Worm (Caenorhabditis elegans) whole organism, mixed stage, embryonic: ENCODE data around the gene str-118.
A peak's percentile ranks its signal among the peaks of the same experiment; 100 is the strongest.

ENCODE experiments used
- M03D4.4 ChIP-seq: sonication (generic microtip); optimal IDR thresholded peaks from 2 replicates; lab custom pipeline; 2017; ENCODE audit warnings: mild to moderate bottlenecking, missing genetic modification characterization, missing compliant biosample characterization
- bed-3 ChIP-seq: fragments of 200-800 bp; sonication (Bioruptor generic); optimal IDR thresholded peaks from 3 replicates; lab custom pipeline; 2018; ENCODE audit warnings: mild to moderate bottlenecking, missing genetic modification characterization, moderate library complexity, missing compliant biosample characterization
- ceh-39 ChIP-seq: fragments of 150-350 bp; optimal IDR thresholded peaks from 2 replicates; lab custom pipeline; 2014; ENCODE audit warnings: missing biosample characterization, missing genetic modification characterization
- ceh-43 ChIP-seq: fragments of 200-800 bp; sonication (Bioruptor generic); optimal IDR thresholded peaks from 2 replicates; lab custom pipeline; 2018; ENCODE audit warnings: mild to moderate bottlenecking, missing genetic modification characterization, moderate library complexity, missing compliant biosample characterization
- ceh-83 ChIP-seq: fragments of 200-800 bp; sonication (Bioruptor generic); optimal IDR thresholded peaks from 2 replicates; lab custom pipeline; 2018; ENCODE audit warnings: mild to moderate bottlenecking, missing genetic modification characterization, missing compliant biosample characterization
- ces-1 ChIP-seq: fragments of 150-350 bp; optimal IDR thresholded peaks from 2 replicates; lab custom pipeline; 2014; ENCODE audit warnings: missing biosample characterization, missing genetic modification reagents, missing genetic modification characterization
- cnd-1 ChIP-seq: fragments of 200-800 bp; sonication (Bioruptor generic); optimal IDR thresholded peaks from 2 replicates; lab custom pipeline; 2018; ENCODE audit warnings: mild to moderate bottlenecking, missing genetic modification characterization, missing compliant biosample characterization
- elt-1 ChIP-seq: sonication (generic microtip); optimal IDR thresholded peaks from 2 replicates; lab custom pipeline; 2017; ENCODE audit warnings: missing genetic modification characterization, mild to moderate bottlenecking, missing compliant biosample characterization, antibody characterized with exemption, moderate library complexity, borderline replicate concordance; ENCODE audit not compliant: insufficient read depth
- elt-3 ChIP-seq: fragments of 150-350 bp; optimal IDR thresholded peaks from 2 replicates; lab custom pipeline; 2014; ENCODE audit warnings: missing biosample characterization, missing genetic modification characterization
- flh-1 ChIP-seq: fragments of 200-800 bp; sonication (Bioruptor generic); optimal IDR thresholded peaks from 2 replicates; lab custom pipeline; 2018; ENCODE audit warnings: mild to moderate bottlenecking, missing genetic modification characterization, moderate library complexity, missing compliant biosample characterization
- hlh-1 ChIP-seq: fragments of 150-350 bp; optimal IDR thresholded peaks from 2 replicates; lab custom pipeline; 2014; ENCODE audit warnings: missing biosample characterization, missing genetic modification reagents, missing genetic modification characterization
- lin-13 ChIP-seq: fragments of 150-350 bp; optimal IDR thresholded peaks from 2 replicates; lab custom pipeline; 2014; ENCODE audit warnings: missing biosample characterization, missing genetic modification characterization
- lin-32 ChIP-seq: fragments of 200-800 bp; sonication (Bioruptor generic); optimal IDR thresholded peaks from 2 replicates; lab custom pipeline; 2018; ENCODE audit warnings: mild to moderate bottlenecking, missing genetic modification characterization, missing compliant biosample characterization
- mep-1 ChIP-seq: fragments of 150-350 bp; optimal IDR thresholded peaks from 2 replicates; lab custom pipeline; 2017; ENCODE audit warnings: missing biosample characterization, missing genetic modification reagents, missing genetic modification characterization, inconsistent platforms
- mls-2 ChIP-seq: sonication (generic microtip); optimal IDR thresholded peaks from 2 replicates; lab custom pipeline; 2016; ENCODE audit warnings: mild to moderate bottlenecking, missing genetic modification characterization, moderate library complexity, missing compliant biosample characterization
- nhr-12 ChIP-seq: fragments of 150-350 bp; optimal IDR thresholded peaks from 2 replicates; lab custom pipeline; 2014; ENCODE audit warnings: missing biosample characterization, missing genetic modification characterization
- nhr-2 ChIP-seq: fragments of 150-350 bp; optimal IDR thresholded peaks from 2 replicates; lab custom pipeline; 2014; ENCODE audit warnings: missing biosample characterization, missing genetic modification characterization
- nhr-237 ChIP-seq: fragments of 150-350 bp; optimal IDR thresholded peaks from 2 replicates; lab custom pipeline; 2014; ENCODE audit warnings: missing biosample characterization, missing genetic modification characterization
- nhr-28 ChIP-seq: fragments of 150-350 bp; optimal IDR thresholded peaks from 2 replicates; lab custom pipeline; 2014; ENCODE audit warnings: missing biosample characterization, missing genetic modification characterization
- nhr-76 ChIP-seq: sonication (generic microtip); optimal IDR thresholded peaks from 2 replicates; lab custom pipeline; 2017; ENCODE audit warnings: missing biosample characterization, missing genetic modification characterization
- pha-4 ChIP-seq: fragments of 150-350 bp; optimal IDR thresholded peaks from 2 replicates; lab custom pipeline; 2018; ENCODE audit warnings: missing biosample characterization, missing genetic modification reagents, missing genetic modification characterization
- snpc-4 ChIP-seq: fragments of 150-350 bp; optimal IDR thresholded peaks from 2 replicates; lab custom pipeline; 2014; ENCODE audit warnings: missing biosample characterization, missing genetic modification characterization
- sptf-1 ChIP-seq: sonication (generic microtip); optimal IDR thresholded peaks from 2 replicates; lab custom pipeline; 2017; ENCODE audit warnings: mild to moderate bottlenecking, missing genetic modification characterization, moderate library complexity, missing compliant biosample characterization
- tbx-8 ChIP-seq: fragments of 200-800 bp; sonication (Bioruptor generic); optimal IDR thresholded peaks from 2 replicates; lab custom pipeline; 2018; ENCODE audit warnings: mild to moderate bottlenecking, missing genetic modification characterization, moderate library complexity, missing compliant biosample characterization
- unc-120 ChIP-seq: sonication (generic microtip); optimal IDR thresholded peaks from 2 replicates; lab custom pipeline; 2017; ENCODE audit warnings: missing genetic modification characterization, missing compliant biosample characterization; ENCODE audit not compliant: poor library complexity, severe bottlenecking
- unc-39 ChIP-seq: fragments of 150-350 bp; optimal IDR thresholded peaks from 2 replicates; lab custom pipeline; 2014; ENCODE audit warnings: missing biosample characterization, missing genetic modification characterization
- unc-62 ChIP-seq: fragments of 150-350 bp; optimal IDR thresholded peaks from 2 replicates; lab custom pipeline; 2014; ENCODE audit warnings: missing biosample characterization, missing genetic modification reagents, missing genetic modification characterization
- ztf-11 ChIP-seq: fragments of 150-350 bp; optimal IDR thresholded peaks from 2 replicates; lab custom pipeline; 2014; ENCODE audit warnings: missing biosample characterization, missing genetic modification characterization

The str-118 gene

DNA sequence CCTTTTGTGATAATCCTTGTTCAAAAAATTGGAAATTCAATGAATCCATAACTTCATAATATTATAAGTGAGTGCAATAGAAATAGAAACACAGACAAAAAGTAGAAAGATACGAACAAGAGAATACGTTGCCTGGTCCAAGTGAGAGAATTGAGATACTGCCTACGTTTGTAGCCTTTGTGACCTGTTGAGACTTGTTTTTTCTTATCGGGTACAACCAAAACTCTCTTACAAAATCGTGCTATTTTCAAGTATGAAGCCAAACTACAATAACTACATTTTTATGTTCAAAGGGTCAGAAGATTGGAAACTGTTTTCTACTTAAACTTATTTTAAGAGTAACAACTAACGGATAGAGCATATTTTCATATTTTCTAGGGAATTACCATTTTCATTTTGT is 29.7 kb downstream of the str-118 start, which contains the start of gene nhr-205:
TSS of gene nhr-205 (minus strand) at position 141 of the 400 bp plus-strand sequence.
- TF ChIP-seq lin-32 (GFP tag; lab: Kevin White, UChicago) (no peak), nhr-76 (tag; lab: Kevin White, UChicago) (no peak), snpc-4 (tag; lab: Kevin White, UChicago) (no peak), mls-2 (no peak)

DNA sequence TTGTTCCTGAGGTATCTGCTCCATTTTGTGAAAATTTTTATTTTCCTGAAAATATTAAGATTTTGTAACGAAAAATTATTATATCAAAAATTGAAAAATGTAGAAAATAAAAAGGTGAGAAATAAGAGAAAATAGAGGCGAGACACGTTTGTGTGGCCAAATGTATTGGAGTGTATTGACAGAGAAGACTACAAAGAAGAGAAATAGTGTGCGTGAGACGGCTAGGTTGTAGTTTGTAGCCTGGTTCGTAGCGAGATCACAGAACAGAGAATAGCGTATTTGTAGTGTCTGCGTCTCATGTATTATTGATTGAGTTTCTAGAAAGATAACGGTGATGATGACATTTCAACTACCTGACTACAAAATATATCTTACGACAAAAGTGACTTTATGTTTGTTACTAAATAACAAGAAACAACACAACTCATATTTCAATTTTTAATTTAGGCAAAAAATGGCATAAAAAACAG is 32.1 kb downstream of the str-118 start, which contains the start of gene nhr-12:
TSS of gene nhr-12 (minus strand) at position 51 of the 470 bp plus-strand sequence.
- TF ChIP-seq ces-1 (no peak), unc-120 (tag; lab: Kevin White, UChicago) (no peak), nhr-12 (no peak), snpc-4 (tag; lab: Kevin White, UChicago) (no peak), elt-3 (tag; lab: Kevin White, UChicago) (no peak), bed-3 (no peak), sptf-1 (tag; lab: Kevin White, UChicago) (no peak), elt-1 (tag; lab: Kevin White, UChicago) (no peak), pha-4 (no peak), nhr-28 (tag; lab: Kevin White, UChicago) (peak; percentile 50), hlh-1 (tag; lab: Kevin White, UChicago) (no peak), mep-1 (tag; lab: Kevin White, UChicago) (peak; percentile 13), cnd-1 (no peak), ztf-11 (tag; lab: Kevin White, UChicago) (no peak), flh-1 (GFP tag; lab: Kevin White, UChicago) (no peak), nhr-237 (tag; lab: Kevin White, UChicago) (no peak), ceh-43 (GFP tag; lab: Kevin White, UChicago) (no peak)

ce11 chrV:10084864-10085263 is 32.9 kb downstream of the str-118 start, which contains the start of gene R04B5.6:
R04B5.6 (plus strand) TSS chrV:10085164.
- TF ChIP-seq hlh-1 (tag; lab: Kevin White, UChicago): peak; percentile 6
- no peak for TF ChIP-seq mep-1 (tag; lab: Kevin White, UChicago)

ce11 chrV:10086141-10086540 is 34.2 kb downstream of the str-118 start:
- TF ChIP-seq hlh-1 (tag; lab: Kevin White, UChicago): peak; percentile 52
- no peak for TF ChIP-seq ceh-83

DNA sequence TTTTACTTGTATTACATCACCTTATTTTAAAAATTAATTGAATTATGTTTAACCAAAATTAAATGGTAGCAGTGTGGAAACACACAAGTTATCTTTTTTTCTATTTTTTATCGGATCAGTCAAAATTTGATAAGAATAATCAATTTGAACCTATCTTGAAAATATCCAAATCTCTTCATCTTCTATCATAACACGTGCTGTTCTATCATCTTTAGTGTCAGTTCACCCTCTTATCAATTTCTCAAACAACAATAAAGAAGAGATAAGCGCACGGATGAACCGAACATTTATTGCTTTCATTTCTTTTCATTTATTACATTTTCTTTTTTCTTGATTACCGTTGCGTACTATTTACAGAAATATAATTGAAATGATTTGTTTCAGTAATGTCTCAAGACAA is 35.1 kb downstream of the str-118 start, which contains the start of gene R04B5.5:
TSS of gene R04B5.5 (plus strand) at position 378 of the 400 bp plus-strand sequence.
- TF ChIP-seq nhr-2 (tag; lab: Kevin White, UChicago) (no peak), unc-120 (tag; lab: Kevin White, UChicago) (no peak), ceh-39 (no peak), elt-1 (tag; lab: Kevin White, UChicago) (peak; percentile 30), nhr-76 (tag; lab: Kevin White, UChicago) (no peak), nhr-28 (tag; lab: Kevin White, UChicago) (no peak), elt-3 (tag; lab: Kevin White, UChicago) (peak; percentile 86), lin-13 (tag; lab: Kevin White, UChicago) (no peak), ztf-11 (tag; lab: Kevin White, UChicago) (no peak), hlh-1 (tag; lab: Kevin White, UChicago) (no peak), unc-62 (GFP tag; lab: Kevin White, UChicago) (peak; percentile 62)

DNA sequence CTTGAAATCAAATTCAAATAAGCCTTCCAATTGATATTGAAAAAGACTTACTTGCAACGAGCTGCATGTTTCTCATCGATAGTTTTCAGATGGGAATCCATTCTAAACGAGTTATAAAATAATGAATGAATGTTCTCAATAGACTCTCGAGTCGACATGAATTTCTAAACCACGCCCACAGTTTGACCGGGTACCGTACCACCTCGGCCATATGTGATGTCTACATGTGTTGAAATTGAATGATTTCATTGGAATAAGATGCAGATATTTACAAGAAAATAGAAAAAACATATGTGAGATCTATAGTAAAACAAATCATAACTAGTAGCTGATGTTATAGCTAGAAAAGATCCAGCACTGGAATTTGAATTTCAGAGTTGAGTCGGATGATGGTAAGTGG is 38.5 kb downstream of the str-118 start, which contains the start of gene R04B5.7:
TSS of gene R04B5.7 (minus strand) at position 101 of the 400 bp plus-strand sequence.
- no peak for TF ChIP-seq elt-1 (tag; lab: Kevin White, UChicago)

ce11 chrV:10091152-10091551 is 39.2 kb downstream of the str-118 start, which contains the start of gene R04B5.11:
R04B5.11 (minus strand) TSS chrV:10091252.
- TF ChIP-seq tbx-8 (GFP tag; lab: Kevin White, UChicago) (no peak), flh-1 (GFP tag; lab: Kevin White, UChicago) (no peak), M03D4.4 (tag; lab: Kevin White, UChicago) (no peak), nhr-2 (tag; lab: Kevin White, UChicago) (no peak), unc-39 (tag; lab: Kevin White, UChicago) (no peak), nhr-12 (no peak), cnd-1 (no peak), nhr-237 (tag; lab: Kevin White, UChicago) (no peak)
